Fruit fly (Drosophila melanogaster): ENCODE results near the gene CG32262.

Gene CG32262

dm6 chr3L:3787595-3788151 is 22.3 kb downstream of the CG32262 start (continued):
- TF ChIP-seq BtbVII (GFP tag; optimal IDR thresholded peaks at IDR 0.05) (no peak), CG14667 (GFP tag; IDR thresholded peaks at IDR 0.05) (no peak), klu (GFP tag; IDR thresholded peaks at IDR 0.05) (no peak), peb (GFP tag; IDR thresholded peaks at IDR 0.05) (no peak), nerfin-2 (GFP tag; IDR thresholded peaks at IDR 0.05; ENCODE audit: partially characterized antibody) (no peak), Dip3 (GFP tag; optimal IDR thresholded peaks at IDR 0.05) (peak; percentile 1), CG13296 (GFP tag; optimal IDR thresholded peaks at IDR 0.05) (peak; percentile 51), CG11093 (GFP tag; IDR thresholded peaks at IDR 0.05) (no peak), Opbp (GFP tag; IDR thresholded peaks at IDR 0.05; ENCODE audit: partially characterized antibody) (peak; percentile 74), Kr (GFP tag; optimal IDR thresholded peaks at IDR 0.05) (no peak), CG11723 (GFP tag; optimal IDR thresholded peaks at IDR 0.05) (peak; percentile 48), CG17829 (tag; optimal IDR thresholded peaks at IDR 0.05) (peak; percentile 47), ftz-f1 (GFP tag; optimal IDR thresholded peaks at IDR 0.05) (no peak), CG4617 (GFP tag; optimal IDR thresholded peaks at IDR 0.05; ENCODE audit: borderline replicate concordance) (peak; percentile 19), onecut (GFP tag; IDR thresholded peaks at IDR 0.05) (no peak), HHEX (GFP tag; optimal IDR thresholded peaks at IDR 0.05) (no peak), CHES-1-like (GFP tag; optimal IDR thresholded peaks at IDR 0.05) (peak; percentile 47), CG18764 (GFP tag; optimal IDR thresholded peaks at IDR 0.05) (no peak), gsb (GFP tag; IDR thresholded peaks at IDR 0.05) (no peak), vfl (GFP tag; optimal IDR thresholded peaks at IDR 0.05) (no peak), corto (GFP tag; optimal IDR thresholded peaks at IDR 0.05) (no peak), Elba2 (GFP tag; optimal IDR thresholded peaks at IDR 0.05) (peak; percentile 42), CG1024 (GFP tag; IDR thresholded peaks at IDR 0.05) (no peak), dysf (GFP tag; IDR thresholded peaks at IDR 0.05) (no peak), Usf (GFP tag; optimal IDR thresholded peaks at IDR 0.05) (no peak), ewg (GFP tag; optimal IDR thresholded peaks at IDR 0.05) (peak; percentile 71), CG34224 (GFP tag; IDR thresholded peaks at IDR 0.05; ENCODE audit: partially characterized antibody) (peak; percentile 36; the same call in 2 of the 3 replicates), hb (GFP tag; IDR thresholded peaks at IDR 0.05; ENCODE audit: partially characterized antibody) (no peak), Dref (GFP tag; IDR thresholded peaks at IDR 0.05) (no peak; the same call in 1 of the 2 replicates), CG31441 (GFP tag; IDR thresholded peaks at IDR 0.05) (peak; percentile 20; the same call in 1 of the 2 replicates), CG17359 (tag; optimal IDR thresholded peaks at IDR 0.05) (no peak), dimm (GFP tag; IDR thresholded peaks at IDR 0.05) (no peak), CG1602 (GFP tag; optimal IDR thresholded peaks at IDR 0.05) (no peak), repo (GFP tag; optimal IDR thresholded peaks at IDR 0.05) (no peak), bab2 (GFP tag; optimal IDR thresholded peaks at IDR 0.05) (no peak), Dp (GFP tag; optimal IDR thresholded peaks at IDR 0.05) (peak; percentile 89), CG4328 (GFP tag; optimal IDR thresholded peaks at IDR 0.05) (no peak), cg (GFP tag; optimal IDR thresholded peaks at IDR 0.05) (peak; percentile 87), psq (GFP tag; optimal IDR thresholded peaks at IDR 0.05) (no peak), Hand (GFP tag; optimal IDR thresholded peaks at IDR 0.05) (no peak), CG13894 (tag; optimal IDR thresholded peaks at IDR 0.05) (peak; percentile 13), Aef1 (GFP tag; IDR thresholded peaks at IDR 0.05) (peak; percentile 44; the same call in 1 of the 3 replicates), Doc2 (GFP tag; IDR thresholded peaks at IDR 0.05) (no peak), CG32772 (GFP tag; IDR thresholded peaks at IDR 0.05) (0 out of 2 replicates have a peak, but pooled peaks have one; percentile 22), C15 (GFP tag; IDR thresholded peaks at IDR 0.05) (no peak), Gsc (GFP tag; IDR thresholded peaks at IDR 0.05) (no peak), CG3163 (GFP tag; optimal IDR thresholded peaks at IDR 0.05) (peak; percentile 52), Sox100B (GFP tag; optimal IDR thresholded peaks at IDR 0.05) (no peak), Dad (GFP tag; optimal IDR thresholded peaks at IDR 0.05) (no peak), disco-r (GFP tag; optimal IDR thresholded peaks at IDR 0.05) (peak; percentile 63), Taf1 (GFP tag; IDR thresholded peaks at IDR 0.05) (no peak)
